Fruit fly (Drosophila melanogaster) whole organism, embryonic: Measurements from ENCODE around the gene CG13059.

Source experiments
- Adf1 ChIP-seq: fragments of 200-800 bp; sonication (Bioruptor generic); IDR thresholded peaks from 2 replicates; pipeline ENCODE4 v1.3.6; 2022; ENCODE audit warnings: missing biosample characterization, missing genetic modification characterization
- Atf-2 ChIP-seq: fragments of 200-800 bp; sonication (Bioruptor generic); optimal IDR thresholded peaks from 2 replicates; lab custom pipeline; 2016; ENCODE audit warnings: missing biosample characterization, missing genetic modification characterization
- Awh ChIP-seq: fragments of 200-800 bp; sonication (Bioruptor generic); IDR thresholded peaks from 2 replicates; pipeline ENCODE4, ENCODE4 v1.3.6; 2022; ENCODE audit warnings: missing biosample characterization, missing genetic modification characterization
- B-H2 ChIP-seq: fragments of 200-800 bp; sonication (Bioruptor generic); optimal IDR thresholded peaks from 2 replicates; lab custom pipeline; 2018; ENCODE audit warnings: missing biosample characterization, mild to moderate bottlenecking, missing genetic modification characterization
- CG10366 ChIP-seq: fragments of 200-800 bp; sonication (Bioruptor generic); IDR thresholded peaks from 2 replicates; pipeline ENCODE4 v1.3.6; 2022; ENCODE audit warnings: missing biosample characterization, missing genetic modification characterization
- CG10462 ChIP-seq: fragments of 200-800 bp; sonication (Bioruptor generic); optimal IDR thresholded peaks from 2 replicates; lab custom pipeline; 2016; ENCODE audit warnings: missing biosample characterization, missing genetic modification characterization
- CG10654 ChIP-seq: fragments of 200-800 bp; sonication (Bioruptor generic); optimal IDR thresholded peaks from 2 replicates; lab custom pipeline; 2016; ENCODE audit warnings: missing biosample characterization, missing genetic modification characterization
- CG11560 ChIP-seq: fragments of 200-800 bp; sonication (Bioruptor generic); IDR thresholded peaks from 3 replicates; pipeline ENCODE4 v1.3.6; 2022; ENCODE audit warnings: missing biosample characterization, missing genetic modification characterization
- CG11695 ChIP-seq: fragments of 200-800 bp; sonication (Bioruptor generic); IDR thresholded peaks from 3 replicates; pipeline ENCODE4 v1.3.6; 2022; ENCODE audit warnings: missing biosample characterization, missing genetic modification characterization
- CG15601 ChIP-seq: fragments of 200-800 bp; sonication (Bioruptor generic); optimal IDR thresholded peaks from 3 replicates; lab custom pipeline; 2019; ENCODE audit warnings: missing biosample characterization, mild to moderate bottlenecking, missing genetic modification characterization, moderate library complexity
- CG2678 ChIP-seq: fragments of 200-800 bp; sonication (Bioruptor generic); optimal IDR thresholded peaks from 3 replicates; lab custom pipeline; 2019; ENCODE audit warnings: missing biosample characterization, mild to moderate bottlenecking, missing genetic modification characterization, moderate library complexity
- CG3281 ChIP-seq: fragments of 200-800 bp; sonication (Bioruptor generic); optimal IDR thresholded peaks from 3 replicates; lab custom pipeline; 2017; ENCODE audit warnings: missing biosample characterization, mild to moderate bottlenecking, missing genetic modification characterization
- CG4424 ChIP-seq: fragments of 200-800 bp; sonication (Bioruptor generic); optimal IDR thresholded peaks from 3 replicates; lab custom pipeline; 2016; ENCODE audit warnings: missing biosample characterization, missing genetic modification characterization
- CG7372 ChIP-seq: fragments of 200-800 bp; sonication (Bioruptor generic); IDR thresholded peaks from 2 replicates; pipeline ENCODE4 v1.3.6; 2022; ENCODE audit warnings: missing biosample characterization, missing genetic modification characterization
- CG8089 ChIP-seq: fragments of 200-800 bp; sonication (Bioruptor generic); optimal IDR thresholded peaks from 3 replicates; lab custom pipeline; 2016; ENCODE audit warnings: missing biosample characterization, missing genetic modification characterization
- CG8388 ChIP-seq: fragments of 200-800 bp; sonication (Bioruptor generic); optimal IDR thresholded peaks from 2 replicates; lab custom pipeline; 2019; ENCODE audit warnings: missing biosample characterization, mild to moderate bottlenecking, missing genetic modification characterization, moderate library complexity
- CHES-1-like ChIP-seq: fragments of 200-800 bp; sonication (Bioruptor generic); optimal IDR thresholded peaks from 2 replicates; lab custom pipeline; 2016; ENCODE audit warnings: missing biosample characterization, missing genetic modification characterization
- Chrac-16 ChIP-seq: fragments of 200-800 bp; sonication (Bioruptor generic); optimal IDR thresholded peaks from 3 replicates; lab custom pipeline; 2016; ENCODE audit warnings: missing biosample characterization, missing genetic modification characterization
- D19B ChIP-seq: fragments of 200-800 bp; sonication (Bioruptor generic); optimal IDR thresholded peaks from 2 replicates; lab custom pipeline; 2017; ENCODE audit warnings: missing biosample characterization, mild to moderate bottlenecking, missing genetic modification characterization
- Dip2 ChIP-seq: fragments of 200-800 bp; sonication (Bioruptor generic); IDR thresholded peaks from 2 replicates; pipeline ENCODE4 v1.3.6; 2022; ENCODE audit warnings: missing biosample characterization, missing genetic modification characterization
- ERR ChIP-seq: fragments of 200-800 bp; sonication (Bioruptor generic); optimal IDR thresholded peaks from 2 replicates; lab custom pipeline; 2016; ENCODE audit warnings: missing biosample characterization, missing genetic modification characterization
- Ets97D ChIP-seq: fragments of 200-800 bp; sonication (Bioruptor generic); optimal IDR thresholded peaks from 3 replicates; lab custom pipeline; 2016; ENCODE audit warnings: missing biosample characterization, missing genetic modification characterization
- Fer3 ChIP-seq: fragments of 200-800 bp; sonication (Bioruptor generic); optimal IDR thresholded peaks from 2 replicates; lab custom pipeline; 2018; ENCODE audit warnings: missing biosample characterization, mild to moderate bottlenecking, missing genetic modification characterization, moderate library complexity
- Gug ChIP-seq: fragments of 200-800 bp; sonication (Bioruptor generic); IDR thresholded peaks from 4 replicates; pipeline ENCODE4 v1.3.6; 2022; ENCODE audit warnings: missing biosample characterization, missing genetic modification characterization
- Hsf ChIP-seq: fragments of 200-800 bp; sonication (Bioruptor generic); optimal IDR thresholded peaks from 3 replicates; lab custom pipeline; 2016; ENCODE audit warnings: missing biosample characterization, missing genetic modification characterization
- NK7.1 ChIP-seq: fragments of 200-800 bp; sonication (Bioruptor generic); optimal IDR thresholded peaks from 3 replicates; lab custom pipeline; 2016; ENCODE audit warnings: missing biosample characterization, missing genetic modification characterization
- Nf-YC ChIP-seq: fragments of 200-800 bp; optimal IDR thresholded peaks from 3 replicates; lab custom pipeline; 2019; ENCODE audit warnings: missing biosample characterization, mild to moderate bottlenecking, missing genetic modification characterization, moderate library complexity
- NfI ChIP-seq: fragments of 200-800 bp; sonication (Bioruptor generic); optimal IDR thresholded peaks from 3 replicates; lab custom pipeline; 2018; ENCODE audit warnings: missing biosample characterization, mild to moderate bottlenecking, missing genetic modification characterization, moderate library complexity
- Tbp ChIP-seq: fragments of >200 bp; optimal IDR thresholded peaks from 2 replicates; lab custom pipeline; 2018; ENCODE audit warnings: missing biosample characterization, missing genetic modification characterization
- Vsx1 ChIP-seq: fragments of 200-800 bp; sonication (Bioruptor generic); optimal IDR thresholded peaks from 2 replicates; lab custom pipeline; 2017; ENCODE audit warnings: missing biosample characterization, mild to moderate bottlenecking, missing genetic modification characterization, missing genetic modification reagents
- btn ChIP-seq: fragments of 200-800 bp; sonication (Bioruptor generic); optimal IDR thresholded peaks from 2 replicates; lab custom pipeline; 2016; ENCODE audit warnings: missing biosample characterization, missing genetic modification characterization
- cad ChIP-seq: fragments of >200 bp; optimal IDR thresholded peaks from 2 replicates; lab custom pipeline; 2017; ENCODE audit warnings: missing biosample characterization, missing genetic modification characterization
- cg ChIP-seq: fragments of 200-800 bp; sonication (Bioruptor generic); optimal IDR thresholded peaks from 3 replicates; lab custom pipeline; 2019; ENCODE audit warnings: missing biosample characterization, mild to moderate bottlenecking, missing genetic modification characterization, moderate library complexity
- ci ChIP-seq: fragments of 200-800 bp; sonication (Bioruptor generic); IDR thresholded peaks from 3 replicates; pipeline ENCODE4 v1.3.6; 2022; ENCODE audit warnings: missing biosample characterization, missing genetic modification characterization
- fu2 ChIP-seq: fragments of 200-800 bp; sonication (Bioruptor generic); optimal IDR thresholded peaks from 2 replicates; lab custom pipeline; 2016; ENCODE audit warnings: missing biosample characterization, missing genetic modification characterization
- gro ChIP-seq: fragments of 200-800 bp; sonication (Bioruptor generic); optimal IDR thresholded peaks from 2 replicates; lab custom pipeline; 2016; ENCODE audit warnings: missing biosample characterization, missing genetic modification characterization
- gsb ChIP-seq: fragments of 200-800 bp; sonication (Bioruptor generic); IDR thresholded peaks from 2 replicates; pipeline ENCODE4 v1.3.6; 2022; ENCODE audit warnings: missing biosample characterization, missing genetic modification characterization
- hb ChIP-seq: fragments of 200-800 bp; sonication (Bioruptor generic); IDR thresholded peaks from 3 replicates; pipeline ENCODE4 v1.3.6; 2022; ENCODE audit warnings: missing biosample characterization, missing genetic modification characterization; ENCODE audit not compliant: partially characterized antibody
- hbn ChIP-seq: fragments of 200-800 bp; sonication (Bioruptor generic); IDR thresholded peaks from 2 replicates; pipeline ENCODE4 v1.3.6; 2022; ENCODE audit warnings: missing biosample characterization, missing genetic modification characterization; ENCODE audit not compliant: partially characterized antibody
- jigr1 ChIP-seq: fragments of 200-800 bp; sonication (Bioruptor generic); IDR thresholded peaks from 3 replicates; pipeline ENCODE4 v1.3.6; 2022; ENCODE audit warnings: missing biosample characterization, missing genetic modification characterization
- jing ChIP-seq: fragments of 200-800 bp; sonication (Bioruptor generic); optimal IDR thresholded peaks from 2 replicates; lab custom pipeline; 2018; ENCODE audit warnings: missing biosample characterization, mild to moderate bottlenecking, missing genetic modification characterization
- klu ChIP-seq: fragments of 200-800 bp; sonication (Bioruptor generic); IDR thresholded peaks from 2 replicates; pipeline ENCODE4 v1.3.6; 2022; ENCODE audit warnings: missing biosample characterization, missing genetic modification characterization
- onecut ChIP-seq: fragments of 200-800 bp; sonication (Bioruptor generic); IDR thresholded peaks from 2 replicates; pipeline ENCODE4 v1.3.6; 2022; ENCODE audit warnings: missing biosample characterization, missing genetic modification characterization
- pb ChIP-seq: fragments of 200-800 bp; sonication (Bioruptor generic); optimal IDR thresholded peaks from 3 replicates; lab custom pipeline; 2016; ENCODE audit warnings: missing biosample characterization, missing genetic modification characterization
- row ChIP-seq: fragments of 200-800 bp; sonication (Bioruptor generic); IDR thresholded peaks from 3 replicates; pipeline ENCODE4 v1.3.6; 2022; ENCODE audit warnings: missing biosample characterization, missing genetic modification characterization
- run ChIP-seq: fragments of 200-800 bp; sonication (Bioruptor generic); optimal IDR thresholded peaks from 3 replicates; lab custom pipeline; 2018; ENCODE audit warnings: missing biosample characterization, mild to moderate bottlenecking, missing genetic modification characterization
- slbo ChIP-seq: fragments of 200-800 bp; sonication (Bioruptor generic); IDR thresholded peaks from 2 replicates; pipeline ENCODE4 v1.3.6; 2022; ENCODE audit warnings: missing biosample characterization, missing genetic modification characterization
- tap ChIP-seq: fragments of 200-800 bp; optimal IDR thresholded peaks from 3 replicates; lab custom pipeline; 2019; ENCODE audit warnings: missing biosample characterization, mild to moderate bottlenecking, missing genetic modification characterization, moderate library complexity
- unc-4 ChIP-seq: fragments of 200-800 bp; sonication (Bioruptor generic); IDR thresholded peaks from 2 replicates; pipeline ENCODE4 v1.3.6; 2022; ENCODE audit warnings: missing biosample characterization, missing genetic modification characterization; ENCODE audit not compliant: partially characterized antibody
- vfl ChIP-seq: fragments of 200-800 bp; sonication (Bioruptor generic); optimal IDR thresholded peaks from 2 replicates; lab custom pipeline; 2016; ENCODE audit warnings: missing biosample characterization, missing genetic modification characterization
- zen ChIP-seq: fragments of 200-800 bp; sonication (Bioruptor generic); optimal IDR thresholded peaks from 3 replicates; lab custom pipeline; 2018; ENCODE audit warnings: missing biosample characterization, mild to moderate bottlenecking, missing genetic modification characterization, moderate library complexity
- zf30C ChIP-seq: fragments of 200-800 bp; sonication (Bioruptor generic); optimal IDR thresholded peaks from 3 replicates; lab custom pipeline; 2018; ENCODE audit warnings: missing biosample characterization, mild to moderate bottlenecking, missing genetic modification characterization
- zfh2 ChIP-seq: fragments of 200-800 bp; sonication (Bioruptor generic); optimal IDR thresholded peaks from 2 replicates; lab custom pipeline; 2016; ENCODE audit warnings: missing biosample characterization, missing genetic modification characterization

The CG13059 gene

DNA sequence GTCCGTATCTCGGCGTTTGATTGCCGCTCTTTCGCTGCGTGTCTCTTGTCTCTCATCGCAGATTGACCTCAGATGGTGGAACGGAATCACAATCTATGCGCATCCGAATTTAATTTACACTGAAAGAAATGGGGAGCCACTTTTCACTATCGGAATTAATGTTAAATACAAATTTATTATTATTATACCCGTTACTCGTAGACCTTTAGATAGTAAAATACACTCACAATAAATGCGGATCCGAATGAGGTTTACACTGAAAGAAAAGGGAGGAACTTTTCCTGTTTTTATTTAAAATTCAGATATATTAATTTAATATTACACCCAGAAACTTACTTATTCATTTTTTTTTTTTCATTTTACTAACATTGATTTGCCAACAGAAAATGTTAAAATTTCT, 34.4 kb upstream of the CG13059 start (continued):
- TF ChIP-seq hb (GFP tag; lab: Robert Waterston, UW) (no peak), Tbp (GFP tag; lab: Kevin White, UChicago) (no peak), CG10462 (GFP tag; lab: Kevin White, UChicago) (no peak), pb (GFP tag; lab: Kevin White, UChicago) (no peak), NK7.1 (GFP tag; lab: Kevin White, UChicago) (no peak), onecut (0 out of 2 replicates have a peak, but pooled peaks have one; percentile 7), Atf-2 (no peak), CG8388 (GFP tag; lab: Kevin White, UChicago) (no peak), Chrac-16 (GFP tag; lab: Kevin White, UChicago) (peak; percentile 9), gsb (GFP tag; lab: Robert Waterston, UW) (no peak), CG11695 (GFP tag; lab: Robert Waterston, UW) (0 out of 3 replicates have a peak, but pooled peaks have one; percentile 27), Ets97D (GFP tag; lab: Kevin White, UChicago) (no peak), CG8089 (GFP tag; lab: Kevin White, UChicago) (no peak), B-H2 (no peak), Fer3 (no peak), CG4424 (GFP tag; lab: Kevin White, UChicago) (peak; percentile 38), NfI (no peak), gro (GFP tag; lab: Kevin White, UChicago) (no peak), fu2 (no peak), CG2678 (tag; lab: Kevin White, UChicago) (no peak), ci (no peak), jing (GFP tag; lab: Kevin White, UChicago) (no peak), vfl (no peak), ERR (GFP tag; lab: Kevin White, UChicago) (no peak), btn (GFP tag; lab: Kevin White, UChicago) (no peak), CG7372 (GFP tag; lab: Robert Waterston, UW) (no peak), CG3281 (GFP tag; lab: Kevin White, UChicago) (no peak), zfh2 (no peak), klu (GFP tag; lab: Robert Waterston, UW) (no peak), Nf-YC (tag; lab: Kevin White, UChicago) (no peak), Adf1 (no peak), Gug (GFP tag; lab: Robert Waterston, UW) (0 out of 4 replicates have a peak, but pooled peaks have one; percentile 13), slbo (peak; percentile 22; the same call in 1 of the 2 replicates), zen (tag; lab: Kevin White, UChicago) (no peak), hbn (GFP tag; lab: Robert Waterston, UW) (no peak), cad (GFP tag; lab: Kevin White, UChicago) (no peak), jigr1 (GFP tag; lab: Robert Waterston, UW) (no peak), run (tag; lab: Kevin White, UChicago) (no peak), tap (peak; percentile 5), CHES-1-like (GFP tag; lab: Kevin White, UChicago) (no peak), Hsf (GFP tag; lab: Kevin White, UChicago) (no peak), cg (GFP tag; lab: Kevin White, UChicago) (no peak), row (GFP tag; lab: Robert Waterston, UW) (peak; percentile 34; the same call in 1 of the 3 replicates), Awh (GFP tag; lab: Robert Waterston, UW) (no peak), Vsx1 (GFP tag; lab: Kevin White, UChicago) (no peak), Dip2 (GFP tag; lab: Robert Waterston, UW) (no peak), unc-4 (GFP tag; lab: Robert Waterston, UW) (no peak), zf30C (GFP tag; lab: Kevin White, UChicago) (no peak), D19B (GFP tag; lab: Kevin White, UChicago) (no peak), CG10366 (GFP tag; lab: Robert Waterston, UW) (no peak; the same call in 1 of the 2 replicates), CG10654 (GFP tag; lab: Kevin White, UChicago) (peak; percentile 2), CG11560 (tag; lab: Robert Waterston, UW) (no peak), CG15601 (tag; lab: Kevin White, UChicago) (no peak)
